Fruit fly (Drosophila melanogaster) whole organism, larva: Measurements from ENCODE around the gene CG15322.
"Not testable (repeated sequence)": the region's sequence is repeated elsewhere in the genome, so short reads cannot be mapped to it uniquely, and the experiment has no call there.

ENCODE experiments used
- noc ChIP-seq: fragments of 200-800 bp; sonication (Bioruptor generic); optimal IDR thresholded peaks from 3 replicates; lab custom pipeline; 2019; ENCODE audit warnings: missing biosample characterization, mild to moderate bottlenecking, missing genetic modification characterization, moderate library complexity

The CG15322 gene

DNA sequence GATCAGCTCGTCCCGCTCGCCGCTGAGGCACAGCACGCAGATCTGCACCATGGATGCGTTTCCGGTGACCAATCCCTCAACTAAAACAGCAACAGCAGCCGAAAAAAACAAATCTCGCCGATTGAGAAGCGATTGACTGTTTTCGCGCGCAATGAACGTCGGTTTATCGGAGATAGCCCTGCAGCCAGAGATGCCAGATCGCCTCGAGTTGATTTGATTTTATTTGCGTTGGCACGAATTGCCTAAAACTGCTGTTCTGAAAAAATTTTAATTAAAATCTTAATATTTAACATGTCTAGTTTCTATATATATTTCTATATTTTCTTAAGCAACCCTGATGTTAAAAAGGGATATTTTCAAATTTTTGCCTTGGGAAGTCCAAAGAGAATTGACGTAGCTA lies 29.2 kb downstream of the CG15322 start:
- no peak for TF ChIP-seq noc

DNA sequence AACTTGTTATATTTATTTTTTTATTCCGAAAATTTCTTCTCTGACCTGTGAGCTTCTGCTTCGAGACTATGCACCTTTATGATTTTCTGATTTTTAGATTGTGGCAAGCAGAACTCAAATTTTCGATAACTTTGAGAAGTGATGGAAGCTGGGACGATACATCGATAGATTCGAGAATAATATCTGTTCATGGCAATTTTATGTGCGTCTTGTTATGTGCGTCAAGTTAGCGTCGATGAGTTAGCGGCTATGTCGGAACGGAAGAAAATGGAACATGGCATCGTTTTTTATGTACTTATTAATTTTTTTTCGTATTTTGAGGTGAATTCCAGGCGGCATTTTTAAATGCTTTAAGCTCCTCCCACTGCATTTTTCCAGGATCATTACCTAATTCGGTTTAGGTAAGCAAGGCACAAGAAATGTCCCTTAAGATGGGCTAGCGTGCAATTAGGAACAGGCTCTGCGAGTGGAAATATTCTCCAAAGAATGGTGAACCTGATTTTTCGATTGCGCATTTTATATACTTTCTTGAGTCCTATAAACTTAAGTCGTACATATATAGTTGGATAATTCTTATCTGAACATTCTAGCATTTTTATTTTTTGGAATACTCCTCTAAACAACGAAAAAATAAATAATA lies 32.5 kb downstream of the CG15322 start, which contains the start of gene Phf7:
TSS of gene Phf7 (minus strand) at position 58 of the 640 bp plus-strand sequence.
- TF ChIP-seq noc, result no peak

DNA sequence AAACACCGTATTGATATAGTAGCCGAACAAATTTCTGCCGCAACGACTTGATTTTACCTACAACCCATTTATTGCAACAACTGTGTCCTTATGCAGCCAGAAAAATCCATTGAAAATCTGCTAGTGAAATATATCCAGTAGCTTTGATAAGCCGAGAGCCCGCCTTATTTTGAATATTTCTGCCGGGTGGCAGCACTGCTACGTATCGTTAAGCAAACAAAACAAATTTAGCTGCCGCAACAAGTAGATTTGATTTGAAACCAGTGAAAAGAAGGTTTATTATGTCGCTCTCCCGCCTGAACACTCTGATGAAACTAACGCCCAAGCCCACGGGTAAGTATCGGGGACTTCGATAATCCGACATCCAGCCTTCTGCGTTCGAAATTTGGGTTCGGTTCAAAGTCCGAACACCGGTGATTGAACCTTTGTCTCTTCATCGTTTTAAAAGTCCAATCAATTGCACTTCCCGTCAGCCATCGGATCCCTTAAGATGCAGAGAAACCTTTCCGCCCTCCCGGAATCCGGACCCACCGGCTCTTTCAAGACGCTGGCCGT lies 33.2 kb downstream of the CG15322 start, which contains the start of gene CG9577:
TSS of gene CG9577 (plus strand) at position 190 of the 555 bp plus-strand sequence.
- no peak for TF ChIP-seq noc

DNA sequence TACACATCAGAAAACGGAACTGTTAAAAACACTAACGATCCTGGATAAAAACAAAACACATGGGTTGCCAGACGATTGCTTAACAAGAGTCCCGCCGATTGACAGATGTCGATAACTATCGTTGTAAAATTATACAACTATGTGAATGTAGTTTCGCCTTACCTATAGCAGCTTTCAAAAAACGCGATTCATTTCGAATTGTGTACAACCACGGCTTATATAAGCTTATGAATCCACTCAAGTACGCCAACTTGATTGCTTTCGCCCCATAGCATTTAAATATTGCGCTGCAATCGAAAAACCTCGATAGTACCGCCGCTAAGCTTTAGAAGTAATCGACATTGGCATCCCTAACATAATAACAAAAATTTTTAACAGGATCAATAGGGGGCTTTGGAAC lies 36.5 kb downstream of the CG15322 start, which contains the start of the genes CG9581 and CG9578:
TSS of gene CG9581 (minus strand) at position 84 of the 400 bp plus-strand sequence.
TSS of gene CG9578 (plus strand) at position 325 of the 400 bp plus-strand sequence.
- TF ChIP-seq noc, result no peak

DNA sequence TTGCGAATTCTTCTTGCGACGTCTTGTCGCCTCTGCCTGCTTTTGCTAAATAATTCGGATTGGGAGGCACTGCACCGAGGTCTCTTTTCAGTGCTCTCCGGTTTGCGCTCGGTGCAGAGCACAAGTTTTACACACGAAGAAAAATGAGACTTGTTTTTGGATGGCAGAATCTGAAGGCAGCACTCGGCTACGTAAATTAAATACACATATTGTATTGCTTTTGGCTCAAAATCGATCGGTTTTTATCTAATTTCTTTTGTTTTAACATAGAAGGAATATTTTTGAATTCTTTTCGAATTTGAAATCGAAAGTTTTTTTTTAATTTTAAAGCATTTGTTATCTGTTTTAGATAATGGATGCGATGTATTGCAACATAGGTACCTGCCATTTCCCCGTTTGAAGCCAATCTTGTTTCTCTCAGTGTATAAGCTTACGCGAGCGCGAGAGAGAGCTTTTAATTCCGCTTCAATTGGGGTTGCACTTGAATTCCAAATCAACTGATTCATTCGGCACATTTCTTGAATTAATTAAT lies 40.2 kb downstream of the CG15322 start, which contains the start of gene AnxB10:
TSS of gene AnxB10 (minus strand) at position 51 of the 532 bp plus-strand sequence.
- peak; percentile 38 for TF ChIP-seq noc

DNA sequence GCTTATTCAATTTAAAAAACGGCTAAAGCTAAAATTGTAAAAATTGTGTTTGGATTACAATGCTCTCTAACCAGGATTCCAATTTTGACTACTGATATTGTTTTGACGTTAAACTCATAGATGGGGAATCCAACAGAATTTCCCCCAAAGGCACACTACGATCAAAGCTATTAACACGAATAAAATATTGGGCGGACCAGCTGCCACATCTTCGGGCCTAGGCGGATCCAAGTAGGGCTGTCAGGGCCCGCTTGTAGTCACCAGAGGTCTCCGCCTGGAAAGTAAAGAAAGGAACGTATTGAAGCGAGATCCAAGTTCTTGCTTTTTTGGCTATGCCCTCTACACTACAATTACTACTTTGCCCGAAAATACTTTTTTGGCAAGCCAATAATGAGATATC lies 45.2 kb downstream of the CG15322 start, which contains the start of gene Sdic1:
TSS of gene Sdic1 (minus strand) at position 101 of the 400 bp plus-strand sequence.
- not testable (repeated sequence) for TF ChIP-seq noc

DNA sequence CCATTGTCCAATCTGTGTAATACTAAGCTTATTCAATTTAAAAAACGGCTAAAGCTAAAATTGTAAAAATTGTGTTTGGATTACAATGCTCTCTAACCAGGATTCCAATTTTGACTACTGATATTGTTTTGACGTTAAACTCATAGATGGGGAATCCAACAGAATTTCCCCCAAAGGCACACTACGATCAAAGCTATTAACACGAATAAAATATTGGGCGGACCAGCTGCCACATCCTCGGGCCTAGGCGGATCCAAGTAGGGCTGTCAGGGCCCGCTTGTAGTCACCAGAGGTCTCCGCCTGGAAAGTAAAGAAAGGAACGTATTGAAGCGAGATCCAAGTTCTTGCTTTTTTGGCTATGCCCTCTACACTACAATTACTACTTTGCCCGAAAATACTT lies 53.0 kb downstream of the CG15322 start, which contains the start of gene Sdic2:
TSS of gene Sdic2 (minus strand) at position 101 of the 400 bp plus-strand sequence.
- TF ChIP-seq noc, result not testable (repeated sequence)
